Worm (Caenorhabditis elegans) whole organism, L4 larva: Measurements from ENCODE around the gene dph-2.

Experiments
- ceh-28 ChIP-seq: fragments of 150-350 bp; optimal IDR thresholded peaks from 2 replicates; lab custom pipeline; 2014; ENCODE audit warnings: missing biosample characterization, missing genetic modification reagents, missing genetic modification characterization
- mxl-3 ChIP-seq: fragments of 200-800 bp; sonication (Bioruptor generic); optimal IDR thresholded peaks from 2 replicates; lab custom pipeline; 2018; ENCODE audit warnings: mild to moderate bottlenecking, missing genetic modification characterization, missing compliant biosample characterization
- unc-39 ChIP-seq: sonication (generic microtip); optimal IDR thresholded peaks from 2 replicates; lab custom pipeline; 2017; ENCODE audit warnings: missing biosample characterization, missing genetic modification characterization

DNA sequence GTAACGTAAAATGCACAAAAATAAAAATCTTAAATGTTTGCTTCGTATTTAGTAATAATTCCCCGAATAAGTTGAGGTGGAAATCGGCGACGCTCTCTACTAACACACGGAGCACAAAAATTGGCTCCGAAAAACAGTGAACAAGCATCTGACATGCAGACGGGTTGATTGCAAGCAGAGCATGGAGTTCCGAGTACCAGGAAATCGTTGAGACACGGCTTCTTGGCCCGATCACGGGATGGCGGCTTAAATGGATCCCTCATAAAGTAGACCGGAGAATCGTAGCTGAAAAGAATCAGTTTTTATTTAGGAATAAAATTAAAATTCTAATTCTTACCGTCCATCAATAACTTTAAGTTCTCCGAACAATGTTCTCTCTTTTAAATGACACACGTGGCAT is 51.8 kb downstream of the dph-2 start:
- TF ChIP-seq mxl-3 (no peak), ceh-28 (tag; lab: Kevin White, UChicago) (no peak), unc-39 (no peak)
